Worm (Caenorhabditis elegans): ENCODE measurements around the gene R09F10.8.

ce11 chrX:8346248-8346647 lies 20.0 kb upstream of the R09F10.8 start, which contains the start of gene drd-5:
- TF ChIP-seq ceh-39 (tag; optimal IDR thresholded peaks at IDR 0.05) = no peak
- no peak for TF ChIP-seq ztf-11 (tag; optimal IDR thresholded peaks at IDR 0.05)
- no peak for TF ChIP-seq snpc-4 (tag; optimal IDR thresholded peaks at IDR 0.05)
- TF ChIP-seq hlh-1 (tag; optimal IDR thresholded peaks at IDR 0.05) = no peak
- no peak for TF ChIP-seq bed-3 (GFP tag; optimal IDR thresholded peaks at IDR 0.05)
- no peak for TF ChIP-seq mep-1 (tag; optimal IDR thresholded peaks at IDR 0.05)
- TF ChIP-seq ces-1 (GFP tag; optimal IDR thresholded peaks at IDR 0.05) = no peak
- TF ChIP-seq unc-62 (GFP tag; optimal IDR thresholded peaks at IDR 0.05) = no peak
- no peak for TF ChIP-seq blmp-1 (tag; optimal IDR thresholded peaks at IDR 0.05)
- TF ChIP-seq nhr-237 (tag; optimal IDR thresholded peaks at IDR 0.05) = no peak
- TF ChIP-seq nhr-2 (tag; optimal IDR thresholded peaks at IDR 0.05) = no peak
- no peak for TF ChIP-seq unc-39 (tag; optimal IDR thresholded peaks at IDR 0.05)
- TF ChIP-seq nhr-12 (tag; optimal IDR thresholded peaks at IDR 0.05) = no peak
